Fruit fly (Drosophila melanogaster): ENCODE results near the gene cona.

cona gene

DNA sequence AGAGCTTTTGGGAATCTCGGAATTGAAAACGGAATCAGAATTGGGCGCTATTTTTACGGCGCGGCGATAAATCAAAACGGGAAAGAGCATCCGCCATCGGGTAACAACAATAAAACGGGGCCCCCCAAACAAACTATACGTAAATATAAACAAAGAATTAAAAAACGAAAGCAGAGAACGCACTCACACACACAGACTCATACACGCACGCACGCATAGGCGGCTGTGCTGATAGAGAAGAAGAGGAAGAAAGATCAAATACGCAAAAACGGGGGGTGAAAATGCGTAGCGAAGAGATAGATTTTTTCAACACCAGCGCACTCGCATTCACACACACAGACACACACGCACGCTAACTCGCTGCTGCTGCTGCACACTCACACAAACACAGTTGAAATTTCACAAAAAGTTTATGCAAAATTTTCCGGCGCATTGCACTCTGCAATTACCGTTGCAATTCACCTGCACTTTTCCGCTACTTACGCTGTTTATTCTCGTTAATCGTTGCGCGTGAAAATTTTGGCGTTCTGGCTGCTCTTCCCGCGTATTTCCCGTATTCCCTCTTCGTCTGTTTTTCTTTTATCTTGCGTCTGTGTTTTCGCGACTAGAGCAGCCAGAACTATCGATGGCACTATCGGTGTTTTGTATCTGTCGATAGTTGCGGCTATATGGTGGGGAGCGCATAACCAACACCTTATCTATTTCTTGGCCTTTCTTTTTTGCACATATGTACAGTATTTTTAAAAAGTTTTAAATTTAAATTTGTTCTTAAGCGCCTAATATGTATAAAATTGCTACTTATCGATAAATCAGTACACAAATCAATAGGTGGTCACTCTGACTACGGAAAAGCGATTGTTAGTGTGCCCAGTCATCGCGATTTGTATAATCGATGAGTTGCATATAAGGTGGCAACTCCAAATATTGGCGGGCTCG is 26.9 kb downstream of the cona start, which contains the start of gene CG31122 (continued):
- TF ChIP-seq Hmx (GFP tag; optimal IDR thresholded peaks at IDR 0.05) (no peak), abd-A (tag; optimal IDR thresholded peaks at IDR 0.05) (peak; percentile 77), CG8944 (GFP tag; optimal IDR thresholded peaks at IDR 0.05) (peak; percentile 45), oc (tag; optimal IDR thresholded peaks at IDR 0.05) (no peak), zen (tag; optimal IDR thresholded peaks at IDR 0.05) (peak; percentile 8), CG12104 (GFP tag; optimal IDR thresholded peaks at IDR 0.05) (no peak), exex (tag; optimal IDR thresholded peaks at IDR 0.05) (peak; percentile 20), CG12769 (tag; optimal IDR thresholded peaks at IDR 0.05) (peak; percentile 36), CG31441 (GFP tag; IDR thresholded peaks at IDR 0.05) (peak; percentile 36; the same call in 1 of the 2 replicates), dan (GFP tag; IDR thresholded peaks at IDR 0.05) (no peak), CG12299 (tag; optimal IDR thresholded peaks at IDR 0.05) (no peak), CG5180 (GFP tag; optimal IDR thresholded peaks at IDR 0.05) (no peak), Sox100B (GFP tag; optimal IDR thresholded peaks at IDR 0.05) (no peak), CG30431 (GFP tag; optimal IDR thresholded peaks at IDR 0.05) (no peak), CG8281 (tag; optimal IDR thresholded peaks at IDR 0.05) (no peak), Hsf (GFP tag; optimal IDR thresholded peaks at IDR 0.05) (peak; percentile 56), pho (GFP tag; optimal IDR thresholded peaks at IDR 0.05) (peak; percentile 62), ttk (GFP tag; IDR thresholded peaks at IDR 0.05) (peak; percentile 32; the same call in 1 of the 2 replicates), Ssrp (tag; optimal IDR thresholded peaks at IDR 0.05) (no peak), dm (GFP tag; optimal IDR thresholded peaks at IDR 0.05) (peak; percentile 14), cas (GFP tag; IDR thresholded peaks at IDR 0.05) (no peak), bab2 (GFP tag; optimal IDR thresholded peaks at IDR 0.05) (peak; percentile 44), Hand (GFP tag; optimal IDR thresholded peaks at IDR 0.05) (no peak), CG4404 (GFP tag; IDR thresholded peaks at IDR 0.05) (no peak), btn (GFP tag; optimal IDR thresholded peaks at IDR 0.05) (no peak), CG9817 (tag; optimal IDR thresholded peaks at IDR 0.05) (peak; percentile 59), CG1603 (tag; optimal IDR thresholded peaks at IDR 0.05) (no peak), CrebB (tag; optimal IDR thresholded peaks at IDR 0.05) (no peak), CG9797 (GFP tag; optimal IDR thresholded peaks at IDR 0.05) (peak; percentile 91), her (GFP tag; optimal IDR thresholded peaks at IDR 0.05) (peak; percentile 11), Oli (tag; optimal IDR thresholded peaks at IDR 0.05) (no peak), cato (GFP tag; optimal IDR thresholded peaks at IDR 0.05; ENCODE audit: borderline replicate concordance) (no peak), CG10654 (GFP tag; optimal IDR thresholded peaks at IDR 0.05) (peak; percentile 3), CG7372 (GFP tag; IDR thresholded peaks at IDR 0.05) (no peak), h (optimal IDR thresholded peaks at IDR 0.05) (no peak), CG15479 (GFP tag; optimal IDR thresholded peaks at IDR 0.05) (peak; percentile 91), CG16813 (GFP tag; IDR thresholded peaks at IDR 0.05; ENCODE audit: partially characterized antibody) (peak; percentile 98), lmd (GFP tag; IDR thresholded peaks at IDR 0.05) (no peak; the same call in 1 of the 2 replicates), Xbp1 (GFP tag; optimal IDR thresholded peaks at IDR 0.05) (peak; percentile 48), Neu2 (GFP tag; optimal IDR thresholded peaks at IDR 0.05; ENCODE audit: borderline replicate concordance) (peak; percentile 91), fu2 (GFP tag; optimal IDR thresholded peaks at IDR 0.05) (no peak), HmgD (GFP tag; optimal IDR thresholded peaks at IDR 0.05) (no peak), nmo (GFP tag; optimal IDR thresholded peaks at IDR 0.05) (peak; percentile 73), ab (GFP tag; optimal IDR thresholded peaks at IDR 0.05) (no peak), Sry-β (GFP tag; optimal IDR thresholded peaks at IDR 0.05) (no peak), p53 (GFP tag; optimal IDR thresholded peaks at IDR 0.05) (peak; percentile 44), row (GFP tag; IDR thresholded peaks at IDR 0.05) (peak; percentile 83), ap (GFP tag; IDR thresholded peaks at IDR 0.05) (no peak), trem (tag; optimal IDR thresholded peaks at IDR 0.05) (peak; percentile 86)
